Worm (Caenorhabditis elegans) whole organism, L4 larva: ENCODE results near the gene sel-15.
A peak's percentile ranks its signal among the peaks of the same experiment; 100 is the strongest.

Source experiments
- arid-1 ChIP-seq: fragments of 200-800 bp; sonication (Bioruptor generic); conservative IDR thresholded peaks from 2 replicates; pipeline ENCODE4 v1.3.6; 2022; ENCODE audit warnings: missing genetic modification reagents, missing genetic modification characterization, missing compliant biosample characterization
- attf-4 ChIP-seq: sonication (generic microtip); optimal IDR thresholded peaks from 3 replicates; lab custom pipeline; 2017; ENCODE audit warnings: missing biosample characterization, missing genetic modification characterization
- ceh-32 ChIP-seq: sonication (generic microtip); optimal IDR thresholded peaks from 2 replicates; lab custom pipeline; 2016; ENCODE audit warnings: mild to moderate bottlenecking, missing genetic modification characterization, missing compliant biosample characterization; ENCODE audit not compliant: poor library complexity
- ces-1 ChIP-seq: fragments of 150-350 bp; sonication (generic microtip); optimal IDR thresholded peaks from 4 replicates; lab custom pipeline; 2014; ENCODE audit warnings: missing biosample characterization, missing genetic modification reagents, missing genetic modification characterization
- hlh-30 ChIP-seq: sonication (generic microtip); optimal IDR thresholded peaks from 2 replicates; lab custom pipeline; 2017; ENCODE audit warnings: antibody characterized with exemption, mild to moderate bottlenecking, missing genetic modification characterization, missing compliant biosample characterization; ENCODE audit not compliant: insufficient read depth
- lin-13 ChIP-seq: fragments of 150-350 bp; optimal IDR thresholded peaks from 2 replicates; lab custom pipeline; 2014; ENCODE audit warnings: missing biosample characterization, missing genetic modification reagents, missing genetic modification characterization
- lin-38 ChIP-seq: fragments of 200-800 bp; sonication (Bioruptor generic); IDR thresholded peaks from 2 replicates; pipeline ENCODE4 v1.3.6; 2022; ENCODE audit warnings: missing genetic modification reagents, missing genetic modification characterization, missing compliant biosample characterization
- lin-39 ChIP-seq: fragments of 150-350 bp; optimal IDR thresholded peaks from 2 replicates; lab custom pipeline; 2014; ENCODE audit warnings: missing biosample characterization, missing genetic modification reagents, missing genetic modification characterization
- lsy-2 ChIP-seq, 2 experiments: fragments of 150-350 bp in 1 of 2; sonication (generic microtip) in 1 of 2; optimal IDR thresholded peaks; 2 replicates each; lab custom pipeline; 2014 to 2017; ENCODE audit warnings: missing biosample characterization in 2 of 2, missing genetic modification characterization in 2 of 2
- nhr-28 ChIP-seq: fragments of 150-350 bp; optimal IDR thresholded peaks from 2 replicates; lab custom pipeline; 2014; ENCODE audit warnings: missing biosample characterization, missing genetic modification characterization
- nhr-6 ChIP-seq: fragments of 150-350 bp; optimal IDR thresholded peaks from 2 replicates; lab custom pipeline; 2014; ENCODE audit warnings: missing biosample characterization, missing genetic modification characterization
- unc-62 ChIP-seq, 3 experiments: fragments of 150-350 bp in 1 of 3; sonication (generic microtip); optimal IDR thresholded peaks in 2 of 3; peaks in 1 of 3; 1 replicate in 1 of 3; 2 replicates in 2 of 3; lab custom pipeline; 2014 to 2017; ENCODE audit warnings: missing biosample characterization in 3 of 3, missing genetic modification characterization in 3 of 3, missing genetic modification reagents in 3 of 3, missing genotype in 1 of 3
- vab-7 ChIP-seq: fragments of 200-800 bp; sonication (Bioruptor generic); IDR thresholded peaks from 2 replicates; pipeline ENCODE4 v1.3.6; 2022; ENCODE audit warnings: missing genetic modification reagents, missing genetic modification characterization, missing compliant biosample characterization
- zfp-2 ChIP-seq: sonication (generic microtip); optimal IDR thresholded peaks from 2 replicates; lab custom pipeline; 2016; ENCODE audit warnings: mild to moderate bottlenecking, missing genetic modification characterization, missing compliant biosample characterization

- TF ChIP-seq ces-1 (GFP tag; lab: Kevin White, UChicago) (no peak), lin-13 (no peak), unc-62 (GFP tag; optimal IDR thresholded peaks at IDR 0.05 in 1 of 2; lab: Kevin White, UChicago) (peak in 1 of 2 experiments; percentile 84), unc-62 (tag; optimal IDR thresholded peaks at IDR 0.05; lab: Kevin White, UChicago) (no peak), lsy-2 (tag; optimal IDR thresholded peaks at IDR 0.05; lab: Kevin White, UChicago) (no peak), arid-1 (GFP tag; lab: Robert Waterston, UW) (no peak), hlh-30 (no peak), vab-7 (no peak), attf-4 (tag; lab: Kevin White, UChicago) (no peak), zfp-2 (no peak), ceh-32 (no peak), lin-38 (GFP tag; lab: Robert Waterston, UW) (no peak), nhr-28 (no peak), nhr-6 (tag; lab: Kevin White, UChicago) (no peak), lin-39 (tag; lab: Kevin White, UChicago) (no peak)
Measured at ce11 chrIII:683318-683717, 13.0 kb downstream of the sel-15 start, which contains the start of gene W02B3.4.
